Worm (Caenorhabditis elegans) whole organism, L1 larva: ENCODE results near the gene heh-1.
A peak's percentile ranks its signal among the peaks of the same experiment; 100 is the strongest.

Experiments used
- aha-1 ChIP-seq: fragments of 150-350 bp; optimal IDR thresholded peaks from 2 replicates; lab custom pipeline; 2014; ENCODE audit warnings: missing biosample characterization, missing genetic modification characterization
- alr-1 ChIP-seq: fragments of 200-800 bp; sonication (Bioruptor generic); optimal IDR thresholded peaks from 2 replicates; lab custom pipeline; 2018; ENCODE audit warnings: borderline replicate concordance, mild to moderate bottlenecking, missing genetic modification characterization, missing compliant biosample characterization
- aly-2 ChIP-seq: fragments of 150-350 bp; optimal IDR thresholded peaks from 2 replicates; lab custom pipeline; 2014; ENCODE audit warnings: missing biosample characterization, missing genetic modification characterization
- ceh-63 ChIP-seq: fragments of 200-800 bp; sonication (Bioruptor generic); optimal IDR thresholded peaks from 2 replicates; lab custom pipeline; 2018; ENCODE audit warnings: mild to moderate bottlenecking, missing genetic modification characterization, missing compliant biosample characterization
- ceh-8 ChIP-seq: fragments of 200-800 bp; sonication (Bioruptor generic); optimal IDR thresholded peaks from 2 replicates; lab custom pipeline; 2018; ENCODE audit warnings: mild to moderate bottlenecking, missing genetic modification characterization, moderate library complexity, missing compliant biosample characterization
- ceh-82 ChIP-seq, 3 experiments: fragments of 150-350 bp in 1 of 3; sonication (generic microtip) in 2 of 3; optimal IDR thresholded peaks; 2 replicates each; lab custom pipeline; 2014 to 2017; ENCODE audit warnings: missing biosample characterization in 3 of 3, missing genetic modification characterization in 3 of 3
- ceh-88 ChIP-seq: fragments of 200-800 bp; sonication (Bioruptor generic); IDR thresholded peaks from 2 replicates; pipeline ENCODE4 v1.3.6; 2022; ENCODE audit warnings: missing genetic modification characterization, missing compliant biosample characterization
- ceh-90 ChIP-seq: sonication (generic microtip); optimal IDR thresholded peaks from 2 replicates; lab custom pipeline; 2016; ENCODE audit warnings: missing genetic modification characterization, missing compliant biosample characterization
- ces-1 ChIP-seq: fragments of 150-350 bp; optimal IDR thresholded peaks from 2 replicates; lab custom pipeline; 2014; ENCODE audit warnings: missing biosample characterization, missing genetic modification reagents, missing genetic modification characterization
- efl-1 ChIP-seq, 4 experiments: fragments of 150-350 bp; optimal IDR thresholded peaks in 3 of 4; peaks in 1 of 4; 1 replicate in 1 of 4; 2 replicates in 3 of 4; lab custom pipeline; 2014; ENCODE audit warnings: missing biosample characterization in 2 of 4, missing genetic modification characterization in 2 of 4, missing genetic modification reagents in 2 of 4
- egl-27 ChIP-seq, 2 experiments: fragments of 150-350 bp in 1 of 2; sonication (generic microtip); optimal IDR thresholded peaks; 3 replicates each; lab custom pipeline; 2017 to 2018; ENCODE audit warnings: missing biosample characterization in 2 of 2, missing genetic modification characterization in 2 of 2, missing genetic modification reagents in 2 of 2
- ets-5 ChIP-seq: fragments of 200-800 bp; sonication (Bioruptor generic); IDR thresholded peaks from 2 replicates; pipeline ENCODE4 v1.3.6; 2022; ENCODE audit warnings: missing genetic modification characterization, missing compliant biosample characterization
- hpl-2 ChIP-seq: fragments of 150-350 bp; optimal IDR thresholded peaks from 2 replicates; lab custom pipeline; 2014; ENCODE audit warnings: missing biosample characterization, missing genetic modification reagents, missing genetic modification characterization
- irx-1 ChIP-seq: sonication (generic microtip); optimal IDR thresholded peaks from 2 replicates; lab custom pipeline; 2016; ENCODE audit warnings: missing genetic modification characterization, missing compliant biosample characterization
- isw-1 ChIP-seq: fragments of 200-800 bp; sonication (Bioruptor generic); IDR thresholded peaks from 2 replicates; pipeline ENCODE4 v1.3.6; 2022; ENCODE audit warnings: missing genetic modification characterization, missing compliant biosample characterization
- lir-3 ChIP-seq: sonication (generic microtip); optimal IDR thresholded peaks from 2 replicates; lab custom pipeline; 2016; ENCODE audit warnings: mild to moderate bottlenecking, missing genetic modification characterization, moderate library complexity, missing compliant biosample characterization; ENCODE audit not compliant: poor library complexity
- lsy-2 ChIP-seq, 2 experiments: fragments of 150-350 bp; optimal IDR thresholded peaks; 2 replicates each; lab custom pipeline; 2014; ENCODE audit warnings: missing biosample characterization in 2 of 2, missing genetic modification characterization in 2 of 2
- mab-9 ChIP-seq: fragments of 200-800 bp; sonication (Bioruptor generic); IDR thresholded peaks from 2 replicates; pipeline ENCODE4 v1.3.6; 2022; ENCODE audit warnings: missing genetic modification reagents, missing genetic modification characterization, missing compliant biosample characterization
- mdl-1 ChIP-seq, 2 experiments: fragments of 150-350 bp; optimal IDR thresholded peaks; 2 replicates each; lab custom pipeline; 2014 to 2017; ENCODE audit warnings: missing biosample characterization in 2 of 2, missing genetic modification characterization in 2 of 2, inconsistent platforms in 1 of 2
- nhr-11 ChIP-seq: fragments of 150-350 bp; optimal IDR thresholded peaks from 2 replicates; lab custom pipeline; 2014; ENCODE audit warnings: missing biosample characterization, missing genetic modification characterization
- nhr-12 ChIP-seq: sonication (generic microtip); optimal IDR thresholded peaks from 2 replicates; lab custom pipeline; 2017; ENCODE audit warnings: missing biosample characterization, missing genetic modification characterization
- nhr-20 ChIP-seq: sonication (generic microtip); optimal IDR thresholded peaks from 2 replicates; lab custom pipeline; 2016; ENCODE audit warnings: mild to moderate bottlenecking, missing genetic modification characterization, missing compliant biosample characterization
- nhr-237 ChIP-seq: fragments of 150-350 bp; optimal IDR thresholded peaks from 2 replicates; lab custom pipeline; 2014; ENCODE audit warnings: missing biosample characterization, missing genetic modification characterization
- nhr-28 ChIP-seq: fragments of 150-350 bp; optimal IDR thresholded peaks from 2 replicates; lab custom pipeline; 2014; ENCODE audit warnings: missing biosample characterization, missing genetic modification characterization
- nhr-76 ChIP-seq: sonication (generic microtip); optimal IDR thresholded peaks from 2 replicates; lab custom pipeline; 2017; ENCODE audit warnings: missing biosample characterization, missing genetic modification characterization
- nhr-84 ChIP-seq: sonication (generic microtip); optimal IDR thresholded peaks from 2 replicates; lab custom pipeline; 2017; ENCODE audit warnings: missing biosample characterization, missing genetic modification characterization
- nhr-85 ChIP-seq: sonication (generic microtip); peaks from one replicate; lab custom pipeline; 2016; ENCODE audit warnings: missing genetic modification characterization, inconsistent platforms, missing compliant biosample characterization
- pqm-1 ChIP-seq: sonication (generic microtip); optimal IDR thresholded peaks from 3 replicates; lab custom pipeline; 2017; ENCODE audit warnings: missing biosample characterization, missing genetic modification characterization
- snpc-4 ChIP-seq: fragments of 150-350 bp; optimal IDR thresholded peaks from 2 replicates; lab custom pipeline; 2014; ENCODE audit warnings: missing biosample characterization, missing genetic modification characterization
- snu-23 ChIP-seq: sonication (generic microtip); optimal IDR thresholded peaks from 2 replicates; lab custom pipeline; 2016; ENCODE audit warnings: missing genetic modification characterization, missing compliant biosample characterization
- sox-4 ChIP-seq: sonication (generic microtip); optimal IDR thresholded peaks from 2 replicates; lab custom pipeline; 2016; ENCODE audit warnings: missing genetic modification characterization, missing compliant biosample characterization
- sup-37 ChIP-seq: fragments of 200-800 bp; sonication (Bioruptor generic); optimal IDR thresholded peaks from 2 replicates; lab custom pipeline; 2018; ENCODE audit warnings: mild to moderate bottlenecking, missing genetic modification characterization, missing compliant biosample characterization
- swsn-7 ChIP-seq: sonication (generic microtip); optimal IDR thresholded peaks from 2 replicates; lab custom pipeline; 2016; ENCODE audit warnings: missing genetic modification characterization, missing compliant biosample characterization
- tbx-2 ChIP-seq: sonication (generic microtip); optimal IDR thresholded peaks from 2 replicates; lab custom pipeline; 2016; ENCODE audit warnings: missing genetic modification characterization, missing compliant biosample characterization
- unc-130 ChIP-seq: fragments of 150-350 bp; optimal IDR thresholded peaks from 2 replicates; lab custom pipeline; 2017; ENCODE audit warnings: missing biosample characterization, missing genetic modification characterization, inconsistent platforms
- unc-30 ChIP-seq: sonication (generic microtip); optimal IDR thresholded peaks from 2 replicates; lab custom pipeline; 2017; ENCODE audit warnings: missing biosample characterization, missing genetic modification characterization
- unc-62 ChIP-seq: fragments of 150-350 bp; optimal IDR thresholded peaks from 2 replicates; lab custom pipeline; 2014; ENCODE audit warnings: missing biosample characterization, missing genetic modification reagents, missing genetic modification characterization
- vab-15 ChIP-seq: sonication (generic microtip); optimal IDR thresholded peaks from 2 replicates; lab custom pipeline; 2017; ENCODE audit warnings: missing genotype, mild to moderate bottlenecking, missing genetic modification characterization, missing compliant biosample characterization
- xbp-1 ChIP-seq: sonication (generic microtip); optimal IDR thresholded peaks from 2 replicates; lab custom pipeline; 2016; ENCODE audit warnings: missing genetic modification characterization, missing compliant biosample characterization
- zag-1 ChIP-seq: fragments of 150-350 bp; optimal IDR thresholded peaks from 2 replicates; lab custom pipeline; 2014; ENCODE audit warnings: missing biosample characterization, missing genetic modification characterization

The heh-1 gene

DNA sequence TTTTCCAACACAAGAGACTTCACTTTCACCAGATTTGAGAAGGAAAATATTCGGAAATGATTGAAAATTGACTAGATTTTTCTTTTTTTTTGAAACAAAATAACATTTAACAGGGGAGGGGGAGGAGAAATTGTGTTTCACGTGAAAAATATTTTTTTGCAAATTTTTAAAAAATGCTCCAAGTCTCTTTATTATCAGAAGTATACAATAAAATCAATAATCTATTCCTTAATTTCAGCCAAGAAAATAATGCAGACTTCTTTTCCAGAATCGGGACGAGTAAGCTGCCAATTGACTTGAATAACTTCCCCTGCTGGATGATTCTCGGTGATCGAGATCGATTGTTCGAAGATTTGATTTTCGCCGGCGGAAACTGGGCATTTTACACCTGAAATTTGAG is 1.0 kb downstream of the heh-1 start, which contains the start of gene R148.7:
Gene R148.7 (minus strand): TSS at position 101 of the 400 bp plus-strand sequence.
- TF ChIP-seq unc-30, result no peak
- TF ChIP-seq nhr-28 (tag; lab: Kevin White, UChicago), result no peak
- no peak for TF ChIP-seq ceh-88 (GFP tag; lab: Robert Waterston, UW)
- no peak for TF ChIP-seq isw-1 (GFP tag; lab: Robert Waterston, UW)
- TF ChIP-seq efl-1 (optimal IDR thresholded peaks at IDR 0.05; lab: Kevin White, UChicago), result no peak
- TF ChIP-seq efl-1 (GFP tag; optimal IDR thresholded peaks at IDR 0.05 in 1 of 2; lab: Kevin White, UChicago), result peak in 1 of 2 experiments; percentile 43
- no peak for TF ChIP-seq alr-1 (tag; lab: Kevin White, UChicago)

DNA sequence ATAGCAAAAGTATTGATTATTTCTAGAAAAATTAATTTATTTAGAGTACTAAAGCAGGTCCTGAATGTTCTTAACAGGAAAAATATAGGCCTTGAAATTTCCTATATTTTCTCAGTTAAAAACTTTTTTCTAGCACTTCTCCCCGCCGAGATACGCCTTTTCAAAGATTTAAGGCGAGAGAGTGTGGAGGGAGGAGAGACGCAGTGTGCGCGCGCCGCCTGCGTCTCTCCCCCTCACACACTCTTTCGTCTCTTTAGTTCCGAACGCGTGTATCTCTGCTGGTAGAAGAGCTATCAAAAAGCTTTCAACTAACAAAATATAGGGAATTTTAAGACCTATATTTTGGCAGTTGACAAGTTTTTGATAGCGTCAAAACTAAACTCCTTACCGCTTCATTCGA is 1.4 kb downstream of the heh-1 start:
- TF ChIP-seq nhr-20 (tag; lab: Kevin White, UChicago) (no peak), nhr-12 (tag; lab: Kevin White, UChicago) (no peak), nhr-11 (no peak), egl-27 (tag; optimal IDR thresholded peaks at IDR 0.05; lab: Kevin White, UChicago) (no peak), snu-23 (GFP tag; lab: Kevin White, UChicago) (no peak), irx-1 (no peak), mdl-1 (tag; optimal IDR thresholded peaks at IDR 0.05; lab: Kevin White, UChicago) (no peak), pqm-1 (tag; lab: Kevin White, UChicago) (no peak), ceh-63 (no peak), nhr-85 (tag; lab: Kevin White, UChicago) (no peak)

DNA sequence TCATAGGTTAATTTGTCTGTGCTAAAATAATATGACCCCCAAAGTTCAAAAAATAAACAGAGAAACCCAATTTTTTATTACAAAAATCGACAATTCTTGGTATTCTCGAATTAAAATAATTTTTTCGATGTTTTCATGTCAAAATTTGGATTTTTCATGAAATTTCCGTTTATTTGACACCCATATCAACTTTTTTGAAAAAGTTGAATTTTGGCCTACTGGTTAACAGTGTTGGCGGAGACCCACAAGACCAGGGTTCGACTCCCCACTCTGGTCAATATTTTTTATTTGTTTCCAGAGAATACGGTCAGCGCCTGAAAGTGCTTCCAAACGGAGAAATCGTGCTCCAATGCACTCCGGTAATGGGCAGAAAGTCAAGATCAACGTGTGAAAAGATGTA is 7.6 kb downstream of the heh-1 start:
- TF ChIP-seq nhr-84 (tag; lab: Kevin White, UChicago) (no peak), swsn-7 (no peak), nhr-76 (tag; lab: Kevin White, UChicago) (no peak), hpl-2 (GFP tag; lab: Kevin White, UChicago) (no peak), aha-1 (tag; lab: Kevin White, UChicago) (no peak), mdl-1 (tag; optimal IDR thresholded peaks at IDR 0.05; lab: Kevin White, UChicago) (no peak), ets-5 (no peak), pqm-1 (tag; lab: Kevin White, UChicago) (no peak), mab-9 (no peak), ceh-8 (GFP tag; lab: Kevin White, UChicago) (no peak), ces-1 (GFP tag; lab: Kevin White, UChicago) (no peak), unc-130 (tag; lab: Kevin White, UChicago) (no peak), tbx-2 (no peak), ceh-88 (GFP tag; lab: Robert Waterston, UW) (no peak), isw-1 (GFP tag; lab: Robert Waterston, UW) (no peak), unc-30 (no peak), sox-4 (no peak)
- TF ChIP-seq, all 84 proteins: peak for 0

DNA sequence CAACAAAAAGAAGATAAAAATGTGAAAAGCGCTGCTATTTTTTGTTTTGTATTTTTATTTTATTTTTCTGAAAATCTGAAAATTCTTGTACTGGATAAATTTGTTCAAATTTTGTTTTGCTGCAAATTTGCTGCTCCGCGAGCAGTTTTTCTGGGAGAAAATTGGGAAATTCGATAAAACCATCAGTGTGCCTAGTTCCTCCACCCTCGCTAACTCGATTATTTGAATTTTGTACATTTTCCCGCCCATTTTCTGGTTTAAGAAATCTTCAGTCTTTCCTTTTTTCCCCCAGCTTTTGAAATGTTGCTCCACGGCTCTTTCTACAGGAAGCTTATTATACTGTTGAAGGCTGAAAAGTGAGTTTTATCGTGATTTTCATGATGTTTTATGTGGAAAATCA is 8.1 kb downstream of the heh-1 start, which contains the start of gene R148.8:
Gene R148.8 (plus strand): TSS at position 301 of the 400 bp plus-strand sequence.
- TF ChIP-seq sox-4 (no peak), lir-3 (no peak), unc-62 (GFP tag; lab: Kevin White, UChicago) (no peak), nhr-237 (tag; lab: Kevin White, UChicago) (no peak), zag-1 (tag; lab: Kevin White, UChicago) (no peak), ceh-88 (GFP tag; lab: Robert Waterston, UW) (no peak), sup-37 (GFP tag; lab: Kevin White, UChicago) (no peak), snpc-4 (no peak), ceh-82 (tag; optimal IDR thresholded peaks at IDR 0.05; lab: Kevin White, UChicago) (no peak), xbp-1 (tag; lab: Kevin White, UChicago) (no peak)

DNA sequence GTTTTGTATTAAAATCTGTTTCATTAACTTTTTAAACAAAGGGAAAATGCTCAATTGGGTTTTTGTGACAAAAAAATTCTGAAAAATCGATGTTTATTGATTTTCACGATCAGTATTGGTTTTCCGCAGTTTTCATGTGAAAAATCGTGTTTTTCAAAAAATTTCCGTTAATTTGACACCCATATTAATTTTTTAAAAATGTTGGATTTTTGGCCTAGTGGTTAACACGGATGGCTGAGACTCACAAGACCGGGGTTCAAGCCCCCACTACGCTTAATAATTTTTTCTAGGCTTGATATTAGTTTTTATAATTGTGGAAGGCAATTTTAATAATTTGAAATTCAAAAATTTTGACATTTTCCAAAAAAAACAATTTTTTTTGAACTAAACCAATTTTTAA is 8.7 kb downstream of the heh-1 start:
- no peak for TF ChIP-seq aly-2 (tag; lab: Kevin White, UChicago)
- no peak for TF ChIP-seq ces-1 (GFP tag; lab: Kevin White, UChicago)
- TF ChIP-seq lsy-2 (tag; optimal IDR thresholded peaks at IDR 0.05; lab: Kevin White, UChicago), result no peak
- TF ChIP-seq unc-130 (tag; lab: Kevin White, UChicago), result no peak
- no peak for TF ChIP-seq tbx-2
- TF ChIP-seq vab-15, result no peak
- no peak for TF ChIP-seq ceh-90 (tag; lab: Kevin White, UChicago)
- no peak for TF ChIP-seq swsn-7
- no peak for TF ChIP-seq efl-1 (optimal IDR thresholded peaks at IDR 0.05; lab: Kevin White, UChicago)
- TF ChIP-seq efl-1 (GFP tag; optimal IDR thresholded peaks at IDR 0.05 in 1 of 2; lab: Kevin White, UChicago), result no peak
- TF ChIP-seq, all 84 proteins: peak for 0
